Worm (Caenorhabditis elegans) whole organism, L3 larva: ENCODE data around the gene ops-1.

Source experiments
- R02D3.7 ChIP-seq: fragments of 150-350 bp; optimal IDR thresholded peaks from 2 replicates; lab custom pipeline; 2014; ENCODE audit warnings: missing biosample characterization, missing genetic modification characterization
- ZK546.5 ChIP-seq: sonication (generic microtip); optimal IDR thresholded peaks from 2 replicates; lab custom pipeline; 2017; ENCODE audit warnings: missing biosample characterization, missing genetic modification characterization
- elt-1 ChIP-seq: fragments of 150-350 bp; optimal IDR thresholded peaks from 2 replicates; lab custom pipeline; 2014; ENCODE audit warnings: missing biosample characterization, missing genetic modification characterization
- nhr-28 ChIP-seq: fragments of 150-350 bp; optimal IDR thresholded peaks from 2 replicates; lab custom pipeline; 2014; ENCODE audit warnings: missing biosample characterization, missing genetic modification characterization
- nhr-76 ChIP-seq: fragments of 150-350 bp; sonication (generic microtip); optimal IDR thresholded peaks from 5 replicates; lab custom pipeline; 2014; ENCODE audit warnings: missing biosample characterization, missing genetic modification characterization
- snpc-4 ChIP-seq: fragments of 150-350 bp; optimal IDR thresholded peaks from 2 replicates; lab custom pipeline; 2014; ENCODE audit warnings: missing biosample characterization, missing genetic modification characterization
- unc-39 ChIP-seq: sonication (generic microtip); optimal IDR thresholded peaks from 4 replicates; lab custom pipeline; 2017; ENCODE audit warnings: missing biosample characterization, missing genetic modification characterization
- ztf-4 ChIP-seq: fragments of 150-350 bp; optimal IDR thresholded peaks from 2 replicates; lab custom pipeline; 2014; ENCODE audit warnings: missing biosample characterization, missing genetic modification characterization

DNA sequence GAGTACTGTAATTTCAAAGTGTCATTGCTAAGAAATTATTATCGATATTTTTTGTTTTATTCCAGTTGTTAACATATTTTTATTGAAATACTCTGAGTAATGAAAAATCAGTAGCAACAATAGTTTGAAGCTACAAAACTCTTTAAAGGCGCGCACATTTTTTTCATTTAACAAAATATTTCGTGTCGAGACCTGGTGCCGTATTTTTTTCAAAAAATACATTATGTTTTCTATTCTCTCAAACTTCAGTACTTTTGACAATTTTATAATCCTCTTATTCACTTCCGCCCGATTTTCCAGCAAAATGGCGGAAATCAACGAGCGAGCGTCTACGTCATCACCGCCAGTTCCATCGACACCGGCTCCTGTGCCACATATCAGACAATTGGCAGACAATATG lies 49.7 kb upstream of the ops-1 start, which contains the start of gene blos-2:
- TF ChIP-seq nhr-28 (tag; lab: Kevin White, UChicago) (no peak), ZK546.5 (tag; lab: Kevin White, UChicago) (no peak), unc-39 (no peak), ztf-4 (tag; lab: Kevin White, UChicago) (no peak), R02D3.7 (tag; lab: Kevin White, UChicago) (no peak), snpc-4 (tag; lab: Kevin White, UChicago) (no peak), nhr-76 (tag; lab: Kevin White, UChicago) (no peak), elt-1 (tag; lab: Kevin White, UChicago) (no peak)
